Worm (Caenorhabditis elegans) whole organism, early embryonic: ENCODE measurements around the gene C01F1.5.

Experiments used
- ceh-13 ChIP-seq: fragments of 200-800 bp; sonication (Bioruptor generic); optimal IDR thresholded peaks from 2 replicates; lab custom pipeline; 2018; ENCODE audit warnings: mild to moderate bottlenecking, missing genetic modification characterization, missing compliant biosample characterization
- ceh-36 ChIP-seq: sonication (generic microtip); optimal IDR thresholded peaks from 2 replicates; lab custom pipeline; 2016; ENCODE audit warnings: missing genetic modification characterization, inconsistent platforms, missing compliant biosample characterization
- hmbx-1 ChIP-seq: sonication (generic microtip); optimal IDR thresholded peaks from 2 replicates; lab custom pipeline; 2016; ENCODE audit warnings: mild to moderate bottlenecking, missing genetic modification characterization, missing compliant biosample characterization
- hnd-1 ChIP-seq: sonication (generic microtip); optimal IDR thresholded peaks from 2 replicates; lab custom pipeline; 2016; ENCODE audit warnings: missing genetic modification characterization, missing compliant biosample characterization
- tbx-37 ChIP-seq: fragments of 200-800 bp; sonication (Bioruptor generic); conservative IDR thresholded peaks from 2 replicates; pipeline ENCODE4 v1.3.6; 2022; ENCODE audit warnings: missing genetic modification reagents, missing genetic modification characterization, missing compliant biosample characterization
- tra-4 ChIP-seq: sonication (generic microtip); optimal IDR thresholded peaks from 2 replicates; lab custom pipeline; 2017; ENCODE audit warnings: missing genetic modification characterization, missing compliant biosample characterization

DNA sequence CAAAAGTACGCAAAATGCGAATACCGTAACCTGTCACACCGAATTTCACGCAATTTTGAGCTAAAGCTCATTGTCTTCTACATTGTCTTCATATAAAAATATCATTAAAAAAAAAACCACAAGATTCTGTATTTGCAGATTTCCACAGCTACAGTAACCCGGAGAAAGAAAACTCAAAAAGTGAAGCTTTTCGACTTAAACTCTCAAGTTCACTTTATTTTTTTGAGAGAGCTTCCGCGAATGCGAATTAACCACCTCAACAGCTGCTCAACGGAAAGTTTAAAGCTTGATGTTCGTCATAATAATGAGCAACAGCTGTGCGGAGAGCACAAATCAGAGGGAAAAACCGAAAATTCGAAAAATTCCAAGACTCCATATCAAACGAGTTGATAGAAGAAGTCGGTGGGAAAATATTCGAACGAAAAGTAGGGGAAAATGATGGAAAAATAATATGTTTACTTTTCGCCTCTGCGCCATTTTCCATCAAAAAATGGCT is 11.4 kb upstream of the C01F1.5 start:
- no peak for TF ChIP-seq hmbx-1 (tag; lab: Kevin White, UChicago)
- no peak for TF ChIP-seq tra-4
- no peak for TF ChIP-seq ceh-13 (GFP tag; lab: Kevin White, UChicago)
- TF ChIP-seq ceh-36 (tag; lab: Kevin White, UChicago), result no peak
- TF ChIP-seq hnd-1 (tag; lab: Kevin White, UChicago), result no peak
- TF ChIP-seq tbx-37 (GFP tag; lab: Robert Waterston, UW), result no peak
